Worm (Caenorhabditis elegans) whole organism, late embryonic: Measurements from ENCODE around the gene F09B9.4.

Experiments used
- ets-4 ChIP-seq: sonication (generic microtip); optimal IDR thresholded peaks from 2 replicates; lab custom pipeline; 2016; ENCODE audit warnings: missing genetic modification characterization, missing compliant biosample characterization
- unc-86 ChIP-seq: sonication (generic microtip); optimal IDR thresholded peaks from 2 replicates; lab custom pipeline; 2016; ENCODE audit warnings: missing genetic modification characterization, missing compliant biosample characterization

DNA sequence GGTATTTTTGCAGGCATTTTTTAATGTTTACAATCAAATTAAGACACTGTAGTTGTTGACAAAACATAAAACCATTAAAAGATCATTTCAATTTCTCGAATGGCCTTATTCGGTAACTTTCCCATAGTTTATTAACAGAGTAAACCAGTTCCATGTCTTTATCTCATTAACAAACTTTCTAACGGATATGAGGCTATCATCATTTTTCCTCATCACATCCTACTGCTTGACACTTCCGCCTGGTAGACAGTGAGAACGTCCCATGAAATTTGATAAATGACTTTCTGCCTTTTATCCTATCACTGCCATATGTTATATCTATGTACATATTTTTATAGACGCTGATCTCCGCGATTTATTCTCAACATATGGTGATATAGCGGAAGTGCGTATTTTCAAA is 10.2 kb downstream of the F09B9.4 start:
- TF ChIP-seq unc-86 (tag; lab: Kevin White, UChicago) (no peak), ets-4 (no peak)
